Worm (Caenorhabditis elegans): Measurements from ENCODE around the gene hpo-36.
A peak's percentile ranks its signal among the peaks of the same experiment; 100 is the strongest.

Gene hpo-36

ce11 chrV:3739302-3739701 is at the start of gene hpo-36:
TSS of gene hpo-36 (minus strand) at chrV:3739402.
- TF ChIP-seq jun-1 (tag; optimal IDR thresholded peaks at IDR 0.05) (no peak), snpc-4 (tag; optimal IDR thresholded peaks at IDR 0.05) (peak; percentile 37)

ce11 chrV:3788538-3788937 is 49.3 kb upstream of the hpo-36 start:
- TF ChIP-seq unc-39 (tag; optimal IDR thresholded peaks at IDR 0.05) (no peak), fkh-10 (GFP tag; optimal IDR thresholded peaks at IDR 0.05) (peak; percentile 22)

ce11 chrV:3784167-3784734 is 45.0 kb upstream of the hpo-36 start, which contains the start of gene R08F11.1:
TSS of gene R08F11.1 (minus strand) at chrV:3784217.
- no peak for TF ChIP-seq lin-15B (tag; optimal IDR thresholded peaks at IDR 0.05)
- TF ChIP-seq sea-2 (GFP tag; optimal IDR thresholded peaks at IDR 0.05): no peak
- TF ChIP-seq pqm-1 (tag; optimal IDR thresholded peaks at IDR 0.05): peak; percentile 42
- peak; percentile 92 for TF ChIP-seq elt-2 (tag; optimal IDR thresholded peaks at IDR 0.05)
- peak; percentile 18 for TF ChIP-seq pha-4 (tag; optimal IDR thresholded peaks at IDR 0.05)

ce11 chrV:3776946-3777345 is 37.7 kb upstream of the hpo-36 start:
- no peak for TF ChIP-seq nhr-77 (tag; optimal IDR thresholded peaks at IDR 0.05)
- TF ChIP-seq mml-1 (tag; optimal IDR thresholded peaks at IDR 0.05): no peak
- peak; percentile 91 for TF ChIP-seq pqm-1 (tag; optimal IDR thresholded peaks at IDR 0.05)
- no peak for TF ChIP-seq mdl-1 (tag; optimal IDR thresholded peaks at IDR 0.05)
- TF ChIP-seq fkh-2 (tag; optimal IDR thresholded peaks at IDR 0.05): no peak
- TF ChIP-seq elt-2 (tag; optimal IDR thresholded peaks at IDR 0.05): peak; percentile 62
- no peak for TF ChIP-seq jun-1 (tag; optimal IDR thresholded peaks at IDR 0.05)
- TF ChIP-seq nhr-76 (tag; optimal IDR thresholded peaks at IDR 0.05): no peak
- TF ChIP-seq egl-27 (tag; optimal IDR thresholded peaks at IDR 0.05): no peak
- peak; percentile 71 for TF ChIP-seq pha-4 (tag; optimal IDR thresholded peaks at IDR 0.05)

ce11 chrV:3776086-3776589 is 36.9 kb upstream of the hpo-36 start, which contains the start of gene cysl-3:
TSS of gene cysl-3 (minus strand) at chrV:3776136.
- TF ChIP-seq fos-1 (tag; optimal IDR thresholded peaks at IDR 0.05) (no peak), nhr-67 (tag; optimal IDR thresholded peaks at IDR 0.05) (no peak), ceh-16 (tag; optimal IDR thresholded peaks at IDR 0.05) (no peak), lin-39 (tag; optimal IDR thresholded peaks at IDR 0.05) (no peak), ztf-11 (tag; optimal IDR thresholded peaks at IDR 0.05) (no peak), elt-1 (tag; optimal IDR thresholded peaks at IDR 0.05) (no peak), egl-27 (tag; optimal IDR thresholded peaks at IDR 0.05) (no peak), nhr-77 (tag; optimal IDR thresholded peaks at IDR 0.05) (no peak), sea-2 (GFP tag; optimal IDR thresholded peaks at IDR 0.05) (no peak), elt-2 (tag; optimal IDR thresholded peaks at IDR 0.05) (no peak), fkh-2 (tag; optimal IDR thresholded peaks at IDR 0.05) (no peak), elt-3 (tag; optimal IDR thresholded peaks at IDR 0.05) (no peak), tbx-2 (tag; optimal IDR thresholded peaks at IDR 0.05) (no peak), pqm-1 (tag; optimal IDR thresholded peaks at IDR 0.05) (no peak)

ce11 chrV:3774653-3775052 is 35.5 kb upstream of the hpo-36 start:
- TF ChIP-seq ceh-28 (tag; optimal IDR thresholded peaks at IDR 0.05): no peak
- peak; percentile 19 for TF ChIP-seq elt-2 (tag; optimal IDR thresholded peaks at IDR 0.05)
- TF ChIP-seq lsy-12 (tag; optimal IDR thresholded peaks at IDR 0.05): no peak
- peak; percentile 14 for TF ChIP-seq pqm-1 (tag; optimal IDR thresholded peaks at IDR 0.05)
- TF ChIP-seq nhr-76 (tag; optimal IDR thresholded peaks at IDR 0.05): no peak
- no peak for TF ChIP-seq jun-1 (tag; optimal IDR thresholded peaks at IDR 0.05)
- no peak for TF ChIP-seq snpc-4 (tag; optimal IDR thresholded peaks at IDR 0.05)
- TF ChIP-seq skn-1 (tag; optimal IDR thresholded peaks at IDR 0.05): no peak
- TF ChIP-seq ama-1 (optimal IDR thresholded peaks at IDR 0.05): peak; percentile 78
- TF ChIP-seq aly-2 (tag; optimal IDR thresholded peaks at IDR 0.05): no peak

ce11 chrV:3773618-3774017 is 34.4 kb upstream of the hpo-36 start:
- TF ChIP-seq ZK546.5 (tag; optimal IDR thresholded peaks at IDR 0.05) (no peak), ceh-28 (tag; optimal IDR thresholded peaks at IDR 0.05) (no peak), R02D3.7 (tag; optimal IDR thresholded peaks at IDR 0.05) (no peak), mdl-1 (tag; optimal IDR thresholded peaks at IDR 0.05) (no peak), elt-3 (tag; optimal IDR thresholded peaks at IDR 0.05) (no peak), nhr-77 (tag; optimal IDR thresholded peaks at IDR 0.05) (no peak), sea-2 (GFP tag; optimal IDR thresholded peaks at IDR 0.05) (no peak), egl-27 (tag; optimal IDR thresholded peaks at IDR 0.05) (no peak), ztf-4 (tag; optimal IDR thresholded peaks at IDR 0.05) (no peak), pqm-1 (tag; optimal IDR thresholded peaks at IDR 0.05) (no peak), nhr-11 (tag; optimal IDR thresholded peaks at IDR 0.05) (no peak), elt-1 (tag; optimal IDR thresholded peaks at IDR 0.05) (no peak), nhr-23 (tag; optimal IDR thresholded peaks at IDR 0.05) (no peak), nhr-28 (tag; optimal IDR thresholded peaks at IDR 0.05) (no peak), unc-62 (GFP tag; optimal IDR thresholded peaks at IDR 0.05) (no peak), hmg-11 (tag; optimal IDR thresholded peaks at IDR 0.05) (no peak), snpc-4 (tag; optimal IDR thresholded peaks at IDR 0.05) (no peak), nhr-237 (tag; optimal IDR thresholded peaks at IDR 0.05) (no peak), fkh-10 (GFP tag; optimal IDR thresholded peaks at IDR 0.05) (no peak), nhr-25 (tag; optimal IDR thresholded peaks at IDR 0.05) (no peak)
